Worm (Caenorhabditis elegans): Measurements from ENCODE around the gene F46E10.2.

The F46E10.2 gene

ce11 chrV:6541875-6542274 lies 21.6 kb downstream of the F46E10.2 start:
- TF ChIP-seq crh-2 (tag; optimal IDR thresholded peaks at IDR 0.05) (no peak), mdl-1 (tag; optimal IDR thresholded peaks at IDR 0.05) (no peak), nhr-11 (tag; optimal IDR thresholded peaks at IDR 0.05) (no peak), fos-1 (tag; optimal IDR thresholded peaks at IDR 0.05) (peak; percentile 25), snpc-4 (tag; optimal IDR thresholded peaks at IDR 0.05) (no peak), lin-11 (tag; optimal IDR thresholded peaks at IDR 0.05) (no peak), Y55F3AM.14 (GFP tag; optimal IDR thresholded peaks at IDR 0.05) (peak; percentile 25), elt-1 (tag; optimal IDR thresholded peaks at IDR 0.05) (no peak), mbf-1 (tag; optimal IDR thresholded peaks at IDR 0.05) (no peak), unc-62 (GFP tag; optimal IDR thresholded peaks at IDR 0.05) (no peak), ztf-11 (tag; optimal IDR thresholded peaks at IDR 0.05) (no peak), elt-3 (tag; optimal IDR thresholded peaks at IDR 0.05) (no peak), mab-5 (tag; optimal IDR thresholded peaks at IDR 0.05) (no peak), ztf-4 (tag; optimal IDR thresholded peaks at IDR 0.05) (no peak), nhr-6 (tag; optimal IDR thresholded peaks at IDR 0.05) (no peak), lin-39 (tag; optimal IDR thresholded peaks at IDR 0.05) (no peak), skn-1 (tag; optimal IDR thresholded peaks at IDR 0.05) (no peak), ama-1 (optimal IDR thresholded peaks at IDR 0.05) (no peak), zag-1 (tag; optimal IDR thresholded peaks at IDR 0.05) (no peak), lsy-2 (tag; optimal IDR thresholded peaks at IDR 0.05) (no peak), nhr-237 (tag; optimal IDR thresholded peaks at IDR 0.05) (no peak), ZK546.5 (tag; optimal IDR thresholded peaks at IDR 0.05) (no peak), peb-1 (tag; optimal IDR thresholded peaks at IDR 0.05) (no peak), ceh-16 (tag; optimal IDR thresholded peaks at IDR 0.05) (no peak), alr-1 (tag; optimal IDR thresholded peaks at IDR 0.05) (no peak), lin-13 (GFP tag; optimal IDR thresholded peaks at IDR 0.05) (no peak), aly-2 (tag; optimal IDR thresholded peaks at IDR 0.05) (no peak), unc-55 (GFP tag; optimal IDR thresholded peaks at IDR 0.05) (no peak), nhr-77 (tag; optimal IDR thresholded peaks at IDR 0.05) (no peak), nhr-12 (tag; optimal IDR thresholded peaks at IDR 0.05) (no peak), nhr-129 (tag; optimal IDR thresholded peaks at IDR 0.05) (peak; percentile 10), blmp-1 (tag; optimal IDR thresholded peaks at IDR 0.05; ENCODE audit: insufficient read depth) (no peak), unc-39 (tag; optimal IDR thresholded peaks at IDR 0.05) (no peak), ztf-1 (GFP tag; conservative IDR thresholded peaks at IDR 0.05) (no peak), F13H6.1 (tag; optimal IDR thresholded peaks at IDR 0.05) (no peak), R02D3.7 (tag; optimal IDR thresholded peaks at IDR 0.05) (no peak), sma-9 (GFP tag; optimal IDR thresholded peaks at IDR 0.05) (peak; percentile 3), sma-9 (tag; optimal IDR thresholded peaks at IDR 0.05) (no peak), sma-3 (GFP tag; optimal IDR thresholded peaks at IDR 0.05) (no peak), ceh-82 (tag; optimal IDR thresholded peaks at IDR 0.05) (no peak), dmd-4 (tag; optimal IDR thresholded peaks at IDR 0.05) (no peak), nhr-25 (tag; optimal IDR thresholded peaks at IDR 0.05) (peak; percentile 21), nhr-10 (tag; optimal IDR thresholded peaks at IDR 0.05) (no peak), C34F6.9 (tag; optimal IDR thresholded peaks at IDR 0.05) (no peak), nhr-21 (tag; optimal IDR thresholded peaks at IDR 0.05) (peak; percentile 55), gmeb-1 (tag; optimal IDR thresholded peaks at IDR 0.05) (no peak), sem-4 (tag; optimal IDR thresholded peaks at IDR 0.05) (no peak), egl-27 (tag; optimal IDR thresholded peaks at IDR 0.05) (no peak)

- TF ChIP-seq sma-9 (GFP tag; optimal IDR thresholded peaks at IDR 0.05) = peak; percentile 30
- TF ChIP-seq sma-9 (tag; optimal IDR thresholded peaks at IDR 0.05) = no peak
- TF ChIP-seq dmd-4 (tag; optimal IDR thresholded peaks at IDR 0.05) = no peak
- TF ChIP-seq lsy-2 (tag; optimal IDR thresholded peaks at IDR 0.05) = no peak
- TF ChIP-seq Y55F3AM.14 (GFP tag; optimal IDR thresholded peaks at IDR 0.05) = no peak
- no peak for TF ChIP-seq nhr-10 (tag; optimal IDR thresholded peaks at IDR 0.05)
- TF ChIP-seq gmeb-1 (tag; optimal IDR thresholded peaks at IDR 0.05) = no peak
- TF ChIP-seq egl-27 (tag; optimal IDR thresholded peaks at IDR 0.05) = no peak
- no peak for TF ChIP-seq sem-4 (tag; optimal IDR thresholded peaks at IDR 0.05)
- no peak for TF ChIP-seq crh-2 (tag; optimal IDR thresholded peaks at IDR 0.05)
- no peak for TF ChIP-seq lin-11 (tag; optimal IDR thresholded peaks at IDR 0.05)
- no peak for TF ChIP-seq zag-1 (tag; optimal IDR thresholded peaks at IDR 0.05)
- no peak for TF ChIP-seq alr-1 (tag; optimal IDR thresholded peaks at IDR 0.05)
- TF ChIP-seq ceh-16 (tag; optimal IDR thresholded peaks at IDR 0.05) = no peak
- peak; percentile 4 for TF ChIP-seq sma-3 (GFP tag; optimal IDR thresholded peaks at IDR 0.05)
- no peak for TF ChIP-seq nhr-6 (tag; optimal IDR thresholded peaks at IDR 0.05)
- TF ChIP-seq elt-3 (tag; optimal IDR thresholded peaks at IDR 0.05) = no peak
- no peak for TF ChIP-seq C34F6.9 (tag; optimal IDR thresholded peaks at IDR 0.05)
- no peak for TF ChIP-seq skn-1 (tag; optimal IDR thresholded peaks at IDR 0.05)
- TF ChIP-seq nhr-237 (tag; optimal IDR thresholded peaks at IDR 0.05) = no peak
- no peak for TF ChIP-seq unc-62 (GFP tag; optimal IDR thresholded peaks at IDR 0.05)
- TF ChIP-seq fos-1 (tag; optimal IDR thresholded peaks at IDR 0.05) = peak; percentile 8
- TF ChIP-seq nhr-77 (tag; optimal IDR thresholded peaks at IDR 0.05) = no peak
- TF ChIP-seq nhr-12 (tag; optimal IDR thresholded peaks at IDR 0.05) = no peak
These were observed 24.8 kb downstream of the F46E10.2 start for ce11 chrV:6544999-6545398.

All from whole organism, L2 larva.